Fruit fly (Drosophila melanogaster) whole organism, adult: Measurements from ENCODE around the gene CG16989.

Experiments
- CG11617 ChIP-seq: fragments of 200-800 bp; sonication (Bioruptor generic); optimal IDR thresholded peaks from 2 replicates; lab custom pipeline; 2017; ENCODE audit warnings: mild to moderate bottlenecking, missing biosample characterization, missing genetic modification reagents, missing genetic modification characterization
- CG12768 ChIP-seq: fragments of 200-800 bp; sonication (Bioruptor generic); optimal IDR thresholded peaks from 2 replicates; lab custom pipeline; 2017; ENCODE audit warnings: missing biosample characterization, missing genetic modification characterization, mild to moderate bottlenecking, moderate library complexity, missing genetic modification reagents
- CG14711 ChIP-seq: fragments of 200-800 bp; sonication (Bioruptor generic); optimal IDR thresholded peaks from 2 replicates; lab custom pipeline; 2018; ENCODE audit warnings: missing biosample characterization, mild to moderate bottlenecking, missing genetic modification characterization, moderate library complexity
- CG1620 ChIP-seq: fragments of 200-800 bp; sonication (Bioruptor generic); optimal IDR thresholded peaks from 2 replicates; lab custom pipeline; 2016; ENCODE audit warnings: missing biosample characterization, missing genetic modification characterization
- CG33017 ChIP-seq: fragments of 200-800 bp; sonication (Bioruptor generic); optimal IDR thresholded peaks from 2 replicates; lab custom pipeline; 2018; ENCODE audit warnings: missing biosample characterization, mild to moderate bottlenecking, missing genetic modification characterization, moderate library complexity
- CG5204 ChIP-seq: fragments of 200-800 bp; sonication (Bioruptor generic); optimal IDR thresholded peaks from 2 replicates; lab custom pipeline; 2016; ENCODE audit warnings: missing biosample characterization, missing genetic modification characterization
- CG7045 ChIP-seq: fragments of 200-800 bp; sonication (Bioruptor generic); optimal IDR thresholded peaks from 2 replicates; lab custom pipeline; 2017; ENCODE audit warnings: missing biosample characterization, mild to moderate bottlenecking, missing genetic modification characterization
- CG7101 ChIP-seq: fragments of 200-800 bp; sonication (Bioruptor generic); optimal IDR thresholded peaks from 2 replicates; lab custom pipeline; 2018; ENCODE audit warnings: missing biosample characterization, mild to moderate bottlenecking, missing genetic modification characterization, moderate library complexity
- Clk ChIP-seq: fragments of 200-800 bp; sonication (Bioruptor generic); optimal IDR thresholded peaks from 2 replicates; lab custom pipeline; 2017; ENCODE audit warnings: missing biosample characterization, missing genetic modification characterization
- Crg-1 ChIP-seq: fragments of 200-800 bp; sonication (Bioruptor generic); optimal IDR thresholded peaks from 2 replicates; lab custom pipeline; 2016; ENCODE audit warnings: missing biosample characterization, missing genetic modification characterization
- Hr96 ChIP-seq: fragments of 200-800 bp; sonication (Bioruptor generic); optimal IDR thresholded peaks from 2 replicates; lab custom pipeline; 2016; ENCODE audit warnings: missing biosample characterization, missing genetic modification characterization
- Mnt ChIP-seq: fragments of 200-800 bp; sonication (Bioruptor generic); optimal IDR thresholded peaks from 2 replicates; lab custom pipeline; 2016; ENCODE audit warnings: missing biosample characterization, mild to moderate bottlenecking, missing genetic modification characterization
- bab1 ChIP-seq: fragments of 200-800 bp; sonication (Bioruptor generic); optimal IDR thresholded peaks from 3 replicates; lab custom pipeline; 2019; ENCODE audit warnings: missing biosample characterization, mild to moderate bottlenecking, missing genetic modification characterization, moderate library complexity
- cic ChIP-seq: fragments of 200-800 bp; sonication (Bioruptor generic); optimal IDR thresholded peaks from 2 replicates; lab custom pipeline; 2017; ENCODE audit warnings: missing biosample characterization, mild to moderate bottlenecking, missing genetic modification characterization, moderate library complexity
- cnc ChIP-seq, 2 experiments: fragments of >200 bp; optimal IDR thresholded peaks; 2 replicates each; lab custom pipeline; 2017
- kay ChIP-seq: fragments of 200-800 bp; sonication (Bioruptor generic); peaks from one replicate; lab custom pipeline; 2016; ENCODE audit warnings: missing biosample characterization, missing genetic modification characterization, borderline replicate concordance
- ovo ChIP-seq: fragments of 200-800 bp; sonication (Bioruptor generic); optimal IDR thresholded peaks from 2 replicates; lab custom pipeline; 2016; ENCODE audit warnings: missing biosample characterization, missing genetic modification characterization
- pad ChIP-seq: fragments of 200-800 bp; sonication (Bioruptor generic); optimal IDR thresholded peaks from 3 replicates; lab custom pipeline; 2017; ENCODE audit warnings: missing biosample characterization, missing genetic modification characterization, mild to moderate bottlenecking, moderate library complexity, missing genetic modification reagents
- tj ChIP-seq: fragments of 200-800 bp; sonication (Bioruptor generic); optimal IDR thresholded peaks from 3 replicates; lab custom pipeline; 2017; ENCODE audit warnings: missing biosample characterization, mild to moderate bottlenecking, missing genetic modification characterization, moderate library complexity
- toe ChIP-seq: fragments of 200-800 bp; sonication (Bioruptor generic); optimal IDR thresholded peaks from 2 replicates; lab custom pipeline; 2016; ENCODE audit warnings: missing biosample characterization, missing genetic modification characterization

Gene CG16989

DNA sequence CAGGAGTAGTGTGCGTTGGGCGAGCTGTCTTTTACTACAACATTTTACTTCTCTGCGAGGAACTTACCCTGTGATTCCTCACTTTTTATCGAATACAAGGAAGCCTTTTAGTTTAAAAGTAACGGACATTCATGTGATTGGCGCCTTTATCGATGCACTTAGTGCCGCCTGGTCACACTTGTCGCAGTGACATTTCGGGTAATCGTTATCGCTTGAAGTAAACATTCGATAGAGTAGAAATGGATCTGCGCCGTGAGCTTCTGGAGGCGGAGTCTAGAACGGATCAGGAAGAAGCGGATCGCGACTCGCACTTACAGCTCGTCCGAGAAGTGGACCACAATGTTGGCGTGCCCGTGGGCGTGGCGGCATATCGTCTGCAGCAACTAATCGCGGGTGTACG, at the start of gene CG16989:
Gene CG16989, plus strand, starts transcription at position 225 of the 400 bp plus-strand sequence.
- no peak for TF ChIP-seq kay (GFP tag; lab: Kevin White, UChicago)
- no peak for TF ChIP-seq toe (GFP tag; lab: Kevin White, UChicago)
- no peak for TF ChIP-seq cnc (optimal IDR thresholded peaks at IDR 0.05; lab: Kevin White, UChicago)
- no peak for TF ChIP-seq CG5204
- peak; percentile 54 for TF ChIP-seq bab1 (GFP tag; lab: Kevin White, UChicago)
- no peak for TF ChIP-seq tj (GFP tag; lab: Kevin White, UChicago)
- no peak for TF ChIP-seq Hr96 (GFP tag; lab: Kevin White, UChicago)

dm6 chrX:750047-750446, 42.9 kb upstream of the CG16989 start, which contains the start of gene CG5254:
Gene CG5254 (plus strand): TSS chrX:750347.
- TF ChIP-seq Hr96 (GFP tag; lab: Kevin White, UChicago) = no peak

- TF ChIP-seq ovo (GFP tag; lab: Kevin White, UChicago) = no peak
- no peak for TF ChIP-seq CG5204
- TF ChIP-seq CG14711 (tag; lab: Kevin White, UChicago) = no peak
- no peak for TF ChIP-seq Hr96 (GFP tag; lab: Kevin White, UChicago)
- no peak for TF ChIP-seq Clk
These were observed 41.7 kb upstream of the CG16989 start, which contains the start of gene CG13362 for dm6 chrX:751201-751600. Gene CG13362 (minus strand): TSS chrX:751301.

dm6 chrX:753553-753952, 39.4 kb upstream of the CG16989 start, which contains the start of gene CG13361:
Gene CG13361 (minus strand): TSS chrX:753653.
- TF ChIP-seq Hr96 (GFP tag; lab: Kevin White, UChicago) (no peak), CG7045 (no peak), cnc (optimal IDR thresholded peaks at IDR 0.05; lab: Kevin White, UChicago) (no peak), CG11617 (GFP tag; lab: Kevin White, UChicago) (no peak), CG14711 (tag; lab: Kevin White, UChicago) (no peak), bab1 (GFP tag; lab: Kevin White, UChicago) (no peak), CG7101 (tag; lab: Kevin White, UChicago) (no peak), CG33017 (no peak), kay (GFP tag; lab: Kevin White, UChicago) (no peak), Mnt (GFP tag; lab: Kevin White, UChicago) (no peak), CG1620 (GFP tag; lab: Kevin White, UChicago) (no peak), tj (GFP tag; lab: Kevin White, UChicago) (no peak), Clk (no peak), ovo (GFP tag; lab: Kevin White, UChicago) (no peak)

DNA sequence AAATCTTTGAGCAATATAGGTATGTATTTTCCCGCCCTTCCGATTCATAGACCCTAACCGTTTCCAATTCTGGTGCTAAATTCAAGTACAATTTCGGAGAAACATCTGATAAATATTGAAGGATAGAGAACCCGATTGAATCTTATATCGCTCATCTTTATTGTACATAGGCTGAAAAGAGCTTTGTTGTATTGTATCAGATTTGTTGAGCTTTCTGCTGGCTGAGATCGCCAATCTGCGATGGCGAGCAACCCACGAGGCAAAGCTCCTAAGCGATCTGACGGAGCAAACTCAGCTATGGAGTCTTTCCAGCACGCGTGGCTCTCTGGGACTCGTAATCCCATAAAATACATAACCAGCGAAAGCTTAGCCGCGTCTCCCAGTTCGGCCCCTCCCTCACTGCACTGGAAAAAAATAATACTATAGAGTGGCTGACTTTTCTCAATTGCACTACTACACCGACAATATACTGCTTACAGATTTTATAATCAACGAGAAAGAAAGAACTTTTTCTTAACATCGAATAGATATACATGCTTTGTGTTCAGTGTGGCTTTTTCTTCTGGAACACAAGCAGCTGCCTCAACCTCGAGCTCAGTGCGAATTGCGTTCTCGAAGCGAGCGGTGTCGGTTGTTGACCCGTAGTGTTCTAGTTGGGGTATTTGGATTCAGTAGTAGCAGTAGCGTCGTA, 37.2 kb upstream of the CG16989 start:
- peak; percentile 88 for TF ChIP-seq CG7101 (tag; lab: Kevin White, UChicago)
- TF ChIP-seq CG5204 = peak; percentile 76
- peak; percentile 46 for TF ChIP-seq CG1620 (GFP tag; lab: Kevin White, UChicago)
- peak; percentile 79 for TF ChIP-seq pad (GFP tag; lab: Kevin White, UChicago)
- peak; percentile 85 for TF ChIP-seq CG33017
- TF ChIP-seq Mnt (GFP tag; lab: Kevin White, UChicago) = peak; percentile 82
- peak; percentile 72 for TF ChIP-seq CG7045
- peak; percentile 82 for TF ChIP-seq Hr96 (GFP tag; lab: Kevin White, UChicago)
- peak; percentile 66 for TF ChIP-seq cic (GFP tag; lab: Kevin White, UChicago)
- peak; percentile 68 for TF ChIP-seq CG11617 (GFP tag; lab: Kevin White, UChicago)
- peak; percentile 47 for TF ChIP-seq bab1 (GFP tag; lab: Kevin White, UChicago)
- peak; percentile 34 for TF ChIP-seq Clk
- TF ChIP-seq ovo (GFP tag; lab: Kevin White, UChicago) = peak; percentile 51
- TF ChIP-seq tj (GFP tag; lab: Kevin White, UChicago) = peak; percentile 51
- peak; percentile 74 for TF ChIP-seq CG12768 (GFP tag; lab: Kevin White, UChicago)
- TF ChIP-seq CG14711 (tag; lab: Kevin White, UChicago) = peak; percentile 83
- no peak for TF ChIP-seq kay (GFP tag; lab: Kevin White, UChicago)
- no peak for TF ChIP-seq cnc (optimal IDR thresholded peaks at IDR 0.05; lab: Kevin White, UChicago)
- TF ChIP-seq toe (GFP tag; lab: Kevin White, UChicago) = peak; percentile 53
- TF ChIP-seq Crg-1 = peak; percentile 46

DNA sequence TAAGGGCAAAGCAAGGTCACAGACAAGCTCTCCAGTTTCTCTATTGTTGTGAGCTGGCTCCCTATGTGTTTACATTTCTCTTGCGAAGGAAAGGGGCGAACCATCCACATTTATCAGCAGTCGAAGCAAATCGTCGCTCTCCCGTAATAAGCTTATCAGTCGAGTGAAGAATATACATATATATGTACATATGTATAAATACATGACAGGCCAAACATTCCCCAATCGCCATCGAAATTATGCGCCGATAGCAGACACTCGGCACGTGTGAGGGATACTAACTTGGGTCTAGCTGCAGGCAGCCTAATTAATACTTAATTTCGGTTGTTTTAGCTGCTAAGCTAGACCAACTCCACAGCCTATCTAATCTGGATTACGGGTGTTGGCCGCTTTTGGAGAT, 36.1 kb upstream of the CG16989 start:
- TF ChIP-seq ovo (GFP tag; lab: Kevin White, UChicago) = no peak
- no peak for TF ChIP-seq tj (GFP tag; lab: Kevin White, UChicago)
- no peak for TF ChIP-seq CG33017
- TF ChIP-seq CG7101 (tag; lab: Kevin White, UChicago) = no peak
- no peak for TF ChIP-seq pad (GFP tag; lab: Kevin White, UChicago)
- TF ChIP-seq toe (GFP tag; lab: Kevin White, UChicago) = no peak
- no peak for TF ChIP-seq CG14711 (tag; lab: Kevin White, UChicago)
- TF ChIP-seq CG11617 (GFP tag; lab: Kevin White, UChicago) = no peak
- TF ChIP-seq Mnt (GFP tag; lab: Kevin White, UChicago) = no peak
- TF ChIP-seq cic (GFP tag; lab: Kevin White, UChicago) = no peak
- no peak for TF ChIP-seq cnc (optimal IDR thresholded peaks at IDR 0.05; lab: Kevin White, UChicago)
- no peak for TF ChIP-seq Clk
